Worm (Caenorhabditis elegans) whole organism, L4/young adult: ENCODE data around the gene F56D2.3.

Experiments used
- W03F9.2 ChIP-seq: fragments of 150-350 bp; optimal IDR thresholded peaks from 2 replicates; lab custom pipeline; 2014; ENCODE audit warnings: missing biosample characterization, missing genetic modification characterization
- dao-5 ChIP-seq: sonication (generic microtip); optimal IDR thresholded peaks from 2 replicates; lab custom pipeline; 2016; ENCODE audit warnings: missing genotype, missing genetic modification characterization, moderate library complexity, missing compliant biosample characterization
- him-1 ChIP-seq: sonication (generic microtip); optimal IDR thresholded peaks from 2 replicates; lab custom pipeline; 2016; ENCODE audit warnings: missing genotype, missing genetic modification reagents, missing genetic modification characterization, missing compliant biosample characterization

DNA sequence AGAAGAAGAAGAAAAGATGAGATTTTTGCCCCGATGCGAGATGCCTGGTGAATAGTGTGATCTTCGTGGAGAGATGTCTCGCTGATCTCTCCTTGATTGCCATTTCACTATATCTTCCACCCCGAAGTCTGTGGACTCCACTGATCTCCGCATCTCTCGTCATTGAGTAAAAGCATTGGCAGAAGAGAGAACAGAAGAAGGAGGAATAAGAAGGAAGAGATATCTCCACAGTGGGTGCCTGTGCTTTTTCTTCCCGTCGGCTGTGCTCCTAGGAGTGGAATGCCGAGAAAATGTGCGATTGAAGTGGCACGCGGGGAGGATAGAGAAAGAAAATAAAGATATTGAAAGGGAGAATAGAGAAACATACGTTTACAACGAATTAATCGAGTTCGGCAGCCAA lies 21.1 kb upstream of the F56D2.3 start:
- TF ChIP-seq dao-5 (tag; lab: Kevin White, UChicago) (no peak), him-1 (tag; lab: Kevin White, UChicago) (no peak), W03F9.2 (no peak)
